Fruit fly (Drosophila melanogaster) Kc167 (cell line): ENCODE measurements around the gene BCL7-like.

Experiments
- Myc ChIP-seq: fragments of >200 bp; optimal IDR thresholded peaks from 2 replicates; lab custom pipeline; 2017; ENCODE audit warnings: missing external identifiers
- Sin3A ChIP-seq: fragments of >200 bp; optimal IDR thresholded peaks from 2 replicates; lab custom pipeline; 2018; ENCODE audit warnings: missing external identifiers
- h ChIP-seq: fragments of >200 bp; optimal IDR thresholded peaks from 3 replicates; lab custom pipeline; 2018; ENCODE audit warnings: missing external identifiers
- insv ChIP-seq: fragments of >200 bp; optimal IDR thresholded peaks from 3 replicates; lab custom pipeline; 2018; ENCODE audit warnings: missing external identifiers
- psq ChIP-seq: fragments of >200 bp; optimal IDR thresholded peaks from 2 replicates; lab custom pipeline; 2017; ENCODE audit warnings: missing external identifiers
- ttk ChIP-seq: sonication (Bioruptor generic); optimal IDR thresholded peaks from 2 replicates; lab custom pipeline; 2017; ENCODE audit warnings: missing external identifiers

BCL7-like gene

dm6 chrX:9350309-9350708, 6.1 kb upstream of the BCL7-like start:
- TF ChIP-seq Myc (lab: Kevin White, UChicago) (no peak), Sin3A (lab: Kevin White, UChicago) (no peak), h (lab: Kevin White, UChicago) (no peak), ttk (lab: Kevin White, UChicago) (no peak), psq (no peak), insv (lab: Kevin White, UChicago) (no peak)

- TF ChIP-seq insv (lab: Kevin White, UChicago), result no peak
- no peak for TF ChIP-seq ttk (lab: Kevin White, UChicago)
- TF ChIP-seq Sin3A (lab: Kevin White, UChicago), result no peak
- TF ChIP-seq psq, result no peak
- TF ChIP-seq Myc (lab: Kevin White, UChicago), result no peak
- TF ChIP-seq h (lab: Kevin White, UChicago), result no peak
These were observed 4.0 kb upstream of the BCL7-like start for dm6 chrX:9352112-9353096.

- TF ChIP-seq h (lab: Kevin White, UChicago) (no peak), psq (no peak)
These were observed 1.7 kb upstream of the BCL7-like start for dm6 chrX:9354773-9355172.

- TF ChIP-seq psq, result no peak
- no peak for TF ChIP-seq Sin3A (lab: Kevin White, UChicago)
- no peak for TF ChIP-seq ttk (lab: Kevin White, UChicago)
- no peak for TF ChIP-seq insv (lab: Kevin White, UChicago)
- TF ChIP-seq Myc (lab: Kevin White, UChicago), result no peak
- no peak for TF ChIP-seq h (lab: Kevin White, UChicago)
These were observed 1.0 kb upstream of the BCL7-like start for dm6 chrX:9355193-9355995.

- TF ChIP-seq Myc (lab: Kevin White, UChicago) (no peak), ttk (lab: Kevin White, UChicago) (no peak), psq (no peak)
These were observed 37.9 kb downstream of the BCL7-like start for dm6 chrX:9394358-9394757.

- TF ChIP-seq h (lab: Kevin White, UChicago) (no peak), insv (lab: Kevin White, UChicago) (no peak), Myc (lab: Kevin White, UChicago) (no peak), Sin3A (lab: Kevin White, UChicago) (no peak), psq (no peak), ttk (lab: Kevin White, UChicago) (no peak)
These were observed 38.4 kb downstream of the BCL7-like start for dm6 chrX:9394880-9395279.

- TF ChIP-seq ttk (lab: Kevin White, UChicago) (no peak), Sin3A (lab: Kevin White, UChicago) (no peak), psq (no peak), h (lab: Kevin White, UChicago) (no peak), Myc (lab: Kevin White, UChicago) (no peak), insv (lab: Kevin White, UChicago) (no peak)
These were observed 43.4 kb downstream of the BCL7-like start for dm6 chrX:9399810-9400209.

dm6 chrX:9401053-9401452, 44.6 kb downstream of the BCL7-like start:
- TF ChIP-seq psq, result no peak
- no peak for TF ChIP-seq Sin3A (lab: Kevin White, UChicago)
- TF ChIP-seq Myc (lab: Kevin White, UChicago), result no peak
- TF ChIP-seq insv (lab: Kevin White, UChicago), result no peak
- TF ChIP-seq h (lab: Kevin White, UChicago), result no peak
- no peak for TF ChIP-seq ttk (lab: Kevin White, UChicago)
